Fruit fly (Drosophila melanogaster) whole organism, embryonic: ENCODE data around the gene Tsp29Fb.
A peak's percentile ranks its signal among the peaks of the same experiment; 100 is the strongest.

Experiments used
- Atf6 ChIP-seq: fragments of 200-800 bp; sonication (Bioruptor generic); IDR thresholded peaks from 2 replicates; pipeline ENCODE4 v1.3.6; 2022; ENCODE audit warnings: missing biosample characterization, missing genetic modification characterization
- B-H1 ChIP-seq: fragments of 200-800 bp; sonication (Bioruptor generic); IDR thresholded peaks from 3 replicates; pipeline ENCODE4 v1.3.6; 2022; ENCODE audit warnings: missing biosample characterization, missing genetic modification characterization
- CG11456 ChIP-seq: fragments of 200-800 bp; sonication (Bioruptor generic); IDR thresholded peaks from 3 replicates; pipeline ENCODE4 v1.3.6; 2022; ENCODE audit warnings: missing biosample characterization, missing genetic modification characterization
- CG12236 ChIP-seq: fragments of 200-800 bp; sonication (Bioruptor generic); optimal IDR thresholded peaks from 2 replicates; lab custom pipeline; 2016; ENCODE audit warnings: missing biosample characterization, missing genetic modification characterization
- CG12659 ChIP-seq: fragments of 200-800 bp; sonication (Bioruptor generic); optimal IDR thresholded peaks from 3 replicates; lab custom pipeline; 2017; ENCODE audit warnings: mild to moderate bottlenecking, missing biosample characterization, missing genetic modification reagents, missing genetic modification characterization
- CG13424 ChIP-seq: fragments of 200-800 bp; sonication (Bioruptor generic); optimal IDR thresholded peaks from 2 replicates; lab custom pipeline; 2019; ENCODE audit warnings: missing biosample characterization, mild to moderate bottlenecking, missing genetic modification characterization, moderate library complexity
- CG15269 ChIP-seq: fragments of 200-800 bp; sonication (Bioruptor generic); optimal IDR thresholded peaks from 2 replicates; lab custom pipeline; 2018; ENCODE audit warnings: missing biosample characterization, mild to moderate bottlenecking, missing genetic modification characterization, moderate library complexity
- CG17829 ChIP-seq: fragments of 200-800 bp; optimal IDR thresholded peaks from 2 replicates; lab custom pipeline; 2019; ENCODE audit warnings: missing biosample characterization, mild to moderate bottlenecking, missing genetic modification characterization, moderate library complexity
- CG18619 ChIP-seq: fragments of 200-800 bp; sonication (Bioruptor generic); optimal IDR thresholded peaks from 3 replicates; lab custom pipeline; 2017; ENCODE audit warnings: missing biosample characterization, mild to moderate bottlenecking, missing genetic modification characterization
- CG3281 ChIP-seq: fragments of 200-800 bp; sonication (Bioruptor generic); optimal IDR thresholded peaks from 3 replicates; lab custom pipeline; 2017; ENCODE audit warnings: missing biosample characterization, mild to moderate bottlenecking, missing genetic modification characterization
- CG34422 ChIP-seq: fragments of 200-800 bp; sonication (Bioruptor generic); IDR thresholded peaks from 3 replicates; pipeline ENCODE4 v1.3.6; 2022; ENCODE audit warnings: missing biosample characterization, missing genetic modification characterization
- CG3726 ChIP-seq: fragments of 200-800 bp; sonication (Bioruptor generic); IDR thresholded peaks from 3 replicates; pipeline ENCODE4, ENCODE4 v1.3.6; 2022; ENCODE audit warnings: missing biosample characterization, missing genetic modification characterization
- CG3838 ChIP-seq: fragments of 200-800 bp; sonication (Bioruptor generic); optimal IDR thresholded peaks from 3 replicates; lab custom pipeline; 2016; ENCODE audit warnings: missing biosample characterization, missing genetic modification characterization
- CG3995 ChIP-seq: fragments of 200-800 bp; sonication (Bioruptor generic); optimal IDR thresholded peaks from 3 replicates; lab custom pipeline; 2016; ENCODE audit warnings: missing biosample characterization, missing genetic modification characterization
- CG43689 ChIP-seq: fragments of 200-800 bp; sonication (Bioruptor generic); IDR thresholded peaks from 2 replicates; pipeline ENCODE4 v1.3.6; 2022; ENCODE audit warnings: missing biosample characterization, missing genetic modification characterization
- CrebB ChIP-seq: fragments of 200-800 bp; sonication (Bioruptor generic); optimal IDR thresholded peaks from 3 replicates; lab custom pipeline; 2018; ENCODE audit warnings: missing biosample characterization, mild to moderate bottlenecking, missing genetic modification characterization
- D19A ChIP-seq: fragments of 200-800 bp; optimal IDR thresholded peaks from 3 replicates; lab custom pipeline; 2019; ENCODE audit warnings: missing biosample characterization, mild to moderate bottlenecking, missing genetic modification characterization, moderate library complexity
- Deaf1 ChIP-seq: fragments of 200-800 bp; optimal IDR thresholded peaks from 3 replicates; lab custom pipeline; 2019; ENCODE audit warnings: missing biosample characterization, mild to moderate bottlenecking, missing genetic modification characterization, moderate library complexity
- E2f2 ChIP-seq: fragments of 200-800 bp; sonication (Bioruptor generic); IDR thresholded peaks from 2 replicates; pipeline ENCODE4 v1.3.6; 2022; ENCODE audit warnings: missing biosample characterization, missing genetic modification characterization
- Jarid2 ChIP-seq: fragments of 200-800 bp; sonication (Bioruptor generic); optimal IDR thresholded peaks from 3 replicates; lab custom pipeline; 2017; ENCODE audit warnings: mild to moderate bottlenecking, missing biosample characterization, missing genetic modification reagents, missing genetic modification characterization
- Med ChIP-seq: fragments of 200-800 bp; sonication (Bioruptor generic); peaks from one replicate; lab custom pipeline; 2016; ENCODE audit warnings: missing biosample characterization, missing genetic modification characterization, mild to moderate bottlenecking, inconsistent platforms, moderate library complexity
- Side ChIP-seq: fragments of 200-800 bp; sonication (Bioruptor generic); optimal IDR thresholded peaks from 2 replicates; lab custom pipeline; 2016; ENCODE audit warnings: missing biosample characterization, missing genetic modification characterization
- Sin3A ChIP-seq: fragments of >200 bp; optimal IDR thresholded peaks from 2 replicates; lab custom pipeline; 2018
- Stat92E ChIP-seq, 3 experiments: fragments of >200 bp in 2 of 3; fragments of 200-800 bp in 1 of 3; sonication (Bioruptor generic) in 1 of 3; optimal IDR thresholded peaks; 2 replicates each; lab custom pipeline; 2017 to 2019; ENCODE audit warnings: missing biosample characterization in 3 of 3, missing genetic modification characterization in 3 of 3, mild to moderate bottlenecking in 1 of 3, moderate library complexity in 1 of 3
- Vsx1 ChIP-seq: fragments of 200-800 bp; sonication (Bioruptor generic); optimal IDR thresholded peaks from 2 replicates; lab custom pipeline; 2017; ENCODE audit warnings: missing biosample characterization, mild to moderate bottlenecking, missing genetic modification characterization, missing genetic modification reagents
- amos ChIP-seq: fragments of 200-800 bp; sonication (Bioruptor generic); IDR thresholded peaks from 2 replicates; pipeline ENCODE4 v1.3.6; 2022; ENCODE audit warnings: missing biosample characterization, missing genetic modification characterization; ENCODE audit not compliant: partially characterized antibody
- bbx ChIP-seq: fragments of 200-800 bp; sonication (Bioruptor generic); IDR thresholded peaks from 2 replicates; pipeline ENCODE4 v1.3.6; 2022; ENCODE audit warnings: missing biosample characterization, missing genetic modification characterization; ENCODE audit not compliant: partially characterized antibody
- bcd ChIP-seq: fragments of 200-800 bp; sonication (Bioruptor generic); optimal IDR thresholded peaks from 2 replicates; lab custom pipeline; 2017; ENCODE audit warnings: missing biosample characterization, mild to moderate bottlenecking, missing genetic modification characterization
- cas ChIP-seq: fragments of 200-800 bp; sonication (Bioruptor generic); IDR thresholded peaks from 2 replicates; pipeline ENCODE4 v1.3.6; 2022; ENCODE audit warnings: missing biosample characterization, missing genetic modification characterization
- ci ChIP-seq: fragments of 200-800 bp; sonication (Bioruptor generic); IDR thresholded peaks from 3 replicates; pipeline ENCODE4 v1.3.6; 2022; ENCODE audit warnings: missing biosample characterization, missing genetic modification characterization
- crp ChIP-seq, 2 experiments: fragments of 200-800 bp; sonication (Bioruptor generic); optimal IDR thresholded peaks; 2 replicates in 1 of 2; 3 replicates in 1 of 2; lab custom pipeline; 2017; ENCODE audit warnings: missing biosample characterization in 2 of 2, missing genetic modification characterization in 2 of 2, mild to moderate bottlenecking in 1 of 2, moderate library complexity in 1 of 2
- cwo ChIP-seq: fragments of 200-800 bp; sonication (Bioruptor generic); optimal IDR thresholded peaks from 3 replicates; lab custom pipeline; 2017; ENCODE audit warnings: missing biosample characterization, missing genetic modification characterization, mild to moderate bottlenecking, moderate library complexity, missing genetic modification reagents
- eyg ChIP-seq: fragments of 200-800 bp; sonication (Bioruptor generic); optimal IDR thresholded peaks from 3 replicates; lab custom pipeline; 2016; ENCODE audit warnings: missing biosample characterization, missing genetic modification characterization
- fd96Cb ChIP-seq: fragments of 200-800 bp; sonication (Bioruptor generic); optimal IDR thresholded peaks from 2 replicates; lab custom pipeline; 2018; ENCODE audit warnings: missing biosample characterization, mild to moderate bottlenecking, missing genetic modification characterization, moderate library complexity
- gem ChIP-seq: fragments of 200-800 bp; sonication (Bioruptor generic); optimal IDR thresholded peaks from 2 replicates; lab custom pipeline; 2019; ENCODE audit warnings: missing biosample characterization, mild to moderate bottlenecking, missing genetic modification characterization, moderate library complexity
- gfzf ChIP-seq: fragments of 200-800 bp; sonication (Bioruptor generic); optimal IDR thresholded peaks from 2 replicates; lab custom pipeline; 2016; ENCODE audit warnings: missing biosample characterization, mild to moderate bottlenecking, missing genetic modification characterization, moderate library complexity
- hkb ChIP-seq, 2 experiments: fragments of 200-800 bp in 1 of 2; fragments of >200 bp in 1 of 2; sonication (Bioruptor generic) in 1 of 2; IDR thresholded peaks in 1 of 2; optimal IDR thresholded peaks in 1 of 2; 2 replicates each; pipeline versions ENCODE4 v1.3.6 to Lab custom; 2017 to 2022; ENCODE audit warnings: missing biosample characterization in 1 of 2, missing genetic modification characterization in 1 of 2
- lilli ChIP-seq: fragments of 200-800 bp; sonication (Bioruptor generic); optimal IDR thresholded peaks from 3 replicates; lab custom pipeline; 2016; ENCODE audit warnings: missing biosample characterization, missing genetic modification characterization
- lola ChIP-seq, 3 experiments: fragments of >200 bp in 2 of 3; fragments of 200-800 bp in 1 of 3; sonication (Bioruptor generic) in 1 of 3; optimal IDR thresholded peaks; 2 replicates each; lab custom pipeline; 2017 to 2019; ENCODE audit warnings: missing biosample characterization in 3 of 3, missing genetic modification characterization in 3 of 3, mild to moderate bottlenecking in 1 of 3, moderate library complexity in 1 of 3
- luna ChIP-seq: fragments of 200-800 bp; sonication (Bioruptor generic); optimal IDR thresholded peaks from 2 replicates; lab custom pipeline; 2016; ENCODE audit warnings: missing biosample characterization, missing genetic modification characterization
- nom ChIP-seq: fragments of 200-800 bp; sonication (Bioruptor generic); optimal IDR thresholded peaks from 2 replicates; lab custom pipeline; 2017; ENCODE audit warnings: missing biosample characterization, missing genetic modification characterization, mild to moderate bottlenecking, moderate library complexity, missing genetic modification reagents
- onecut ChIP-seq: fragments of 200-800 bp; sonication (Bioruptor generic); IDR thresholded peaks from 2 replicates; pipeline ENCODE4 v1.3.6; 2022; ENCODE audit warnings: missing biosample characterization, missing genetic modification characterization
- pb ChIP-seq: fragments of 200-800 bp; sonication (Bioruptor generic); optimal IDR thresholded peaks from 3 replicates; lab custom pipeline; 2016; ENCODE audit warnings: missing biosample characterization, missing genetic modification characterization
- row ChIP-seq: fragments of 200-800 bp; sonication (Bioruptor generic); IDR thresholded peaks from 3 replicates; pipeline ENCODE4 v1.3.6; 2022; ENCODE audit warnings: missing biosample characterization, missing genetic modification characterization
- sd ChIP-seq: fragments of 200-800 bp; sonication (Bioruptor generic); optimal IDR thresholded peaks from 3 replicates; lab custom pipeline; 2018; ENCODE audit warnings: missing biosample characterization, mild to moderate bottlenecking, missing genetic modification characterization, moderate library complexity
- shn ChIP-seq: fragments of 200-800 bp; sonication (Bioruptor generic); optimal IDR thresholded peaks from 3 replicates; lab custom pipeline; 2016; ENCODE audit warnings: missing biosample characterization, missing genetic modification characterization
- sr ChIP-seq: fragments of 200-800 bp; sonication (Bioruptor generic); IDR thresholded peaks from 3 replicates; pipeline ENCODE4 v1.3.6; 2022; ENCODE audit warnings: missing biosample characterization, missing genetic modification characterization
- tup ChIP-seq: fragments of 200-800 bp; sonication (Bioruptor generic); optimal IDR thresholded peaks from 2 replicates; lab custom pipeline; 2016; ENCODE audit warnings: missing biosample characterization, mild to moderate bottlenecking, missing genetic modification characterization, moderate library complexity
- wor ChIP-seq: fragments of 200-800 bp; sonication (Bioruptor generic); IDR thresholded peaks from 2 replicates; pipeline ENCODE4 v1.3.6; 2022; ENCODE audit warnings: missing biosample characterization, missing genetic modification characterization

Tsp29Fb gene

dm6 chr2L:8888210-8888609, 49.0 kb upstream of the Tsp29Fb start (continued):
- TF ChIP-seq crp (GFP tag; optimal IDR thresholded peaks at IDR 0.05; lab: Kevin White, UChicago) (no peak), Atf6 (GFP tag; lab: Robert Waterston, UW) (no peak), Vsx1 (no peak), lola (GFP tag; optimal IDR thresholded peaks at IDR 0.05; lab: Kevin White, UChicago) (no peak), Deaf1 (tag; lab: Kevin White, UChicago) (peak; percentile 10), nom (GFP tag; lab: Kevin White, UChicago) (no peak), CG18619 (GFP tag; lab: Kevin White, UChicago) (no peak)

dm6 chr2L:8888720-8889119, 48.5 kb upstream of the Tsp29Fb start:
- no peak for TF ChIP-seq bbx
- TF ChIP-seq D19A (tag; lab: Kevin White, UChicago), result peak; percentile 99
- TF ChIP-seq Side, result no peak
- TF ChIP-seq CG43689, result no peak
- no peak for TF ChIP-seq pb
- TF ChIP-seq CG12659, result no peak
- no peak for TF ChIP-seq Deaf1 (tag; lab: Kevin White, UChicago)
- TF ChIP-seq CG3281 (GFP tag; lab: Kevin White, UChicago), result no peak
- TF ChIP-seq CG34422, result no peak
- TF ChIP-seq sd, result peak; percentile 40
- no peak for TF ChIP-seq fd96Cb (tag; lab: Kevin White, UChicago)
- no peak for TF ChIP-seq luna (GFP tag; lab: Kevin White, UChicago)
- TF ChIP-seq CG3995 (GFP tag; lab: Kevin White, UChicago), result no peak
- TF ChIP-seq gfzf (GFP tag; lab: Kevin White, UChicago), result peak; percentile 51
- TF ChIP-seq cas (GFP tag; lab: Robert Waterston, UW), result no peak
- no peak for TF ChIP-seq row (GFP tag; lab: Robert Waterston, UW)
- no peak for TF ChIP-seq ci
- no peak for TF ChIP-seq tup (GFP tag; lab: Kevin White, UChicago)
- TF ChIP-seq sr, result no peak
- TF ChIP-seq CG15269 (tag; lab: Kevin White, UChicago), result no peak
- TF ChIP-seq gem (tag; lab: Kevin White, UChicago), result no peak
- TF ChIP-seq CG12236 (GFP tag; lab: Kevin White, UChicago), result no peak
- no peak for TF ChIP-seq wor (GFP tag; lab: Robert Waterston, UW)
- TF ChIP-seq CG11456, result no peak
- TF ChIP-seq Jarid2, result peak; percentile 6
- no peak for TF ChIP-seq Sin3A (lab: Kevin White, UChicago)
- no peak for TF ChIP-seq lilli (GFP tag; lab: Kevin White, UChicago)
- TF ChIP-seq onecut, result no peak
- no peak for TF ChIP-seq CG3726
- no peak for TF ChIP-seq CrebB
- peak; percentile 78 for TF ChIP-seq E2f2 (GFP tag; lab: Robert Waterston, UW)
- no peak for TF ChIP-seq B-H1 (GFP tag; lab: Robert Waterston, UW)
- TF ChIP-seq CG17829 (tag; lab: Kevin White, UChicago), result peak; percentile 28
- peak; percentile 75 for TF ChIP-seq hkb (optimal IDR thresholded peaks at IDR 0.05; lab: Kevin White, UChicago)
- no peak for TF ChIP-seq hkb (GFP tag; IDR thresholded peaks at IDR 0.05; lab: Robert Waterston, UW)
- TF ChIP-seq Med, result peak; percentile 51
- TF ChIP-seq Stat92E (GFP tag; optimal IDR thresholded peaks at IDR 0.05; lab: Kevin White, UChicago), result peak in 1 of 3 experiments; percentile 54
- no peak for TF ChIP-seq bcd (GFP tag; lab: Kevin White, UChicago)
- no peak for TF ChIP-seq CG13424 (tag; lab: Kevin White, UChicago)
- TF ChIP-seq CG3838 (GFP tag; lab: Kevin White, UChicago), result no peak
- peak; percentile 27; the same call in 1 of the 2 replicates for TF ChIP-seq amos (GFP tag; lab: Robert Waterston, UW)
- TF ChIP-seq shn (GFP tag; lab: Kevin White, UChicago), result no peak
- TF ChIP-seq eyg (GFP tag; lab: Kevin White, UChicago), result no peak
- TF ChIP-seq cwo, result no peak
